Worm (Caenorhabditis elegans): Measurements from ENCODE around the gene C07C7.1.
A peak's percentile ranks its signal among the peaks of the same experiment; 100 is the strongest.

The C07C7.1 gene

DNA sequence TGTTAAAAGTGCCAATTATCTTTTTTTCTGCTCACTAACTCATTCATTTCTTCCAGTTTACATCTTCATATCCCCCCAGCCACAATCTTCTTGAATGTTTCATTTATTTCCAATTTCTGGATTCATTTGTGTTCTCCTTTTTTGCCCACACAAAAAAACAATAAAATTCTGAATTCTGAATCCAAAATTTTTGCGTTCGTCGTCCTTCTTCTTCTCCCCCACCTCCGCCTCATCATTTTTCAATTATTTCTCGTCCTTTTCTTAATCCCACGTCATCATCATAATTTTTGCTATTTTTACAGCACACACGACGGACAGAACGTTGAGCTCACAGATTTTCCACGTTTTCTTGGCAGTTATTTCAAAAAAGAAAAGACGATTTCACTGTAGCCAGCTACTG lies at the start of gene C07C7.1:
C07C7.1 (plus strand) TSS at position 301 of the 400 bp plus-strand sequence.
- TF ChIP-seq tag-97 (GFP tag; IDR thresholded peaks at IDR 0.05) (no peak), snpc-1.2 (GFP tag; IDR thresholded peaks at IDR 0.05) (no peak), mdt-29 (GFP tag; IDR thresholded peaks at IDR 0.05) (no peak)

DNA sequence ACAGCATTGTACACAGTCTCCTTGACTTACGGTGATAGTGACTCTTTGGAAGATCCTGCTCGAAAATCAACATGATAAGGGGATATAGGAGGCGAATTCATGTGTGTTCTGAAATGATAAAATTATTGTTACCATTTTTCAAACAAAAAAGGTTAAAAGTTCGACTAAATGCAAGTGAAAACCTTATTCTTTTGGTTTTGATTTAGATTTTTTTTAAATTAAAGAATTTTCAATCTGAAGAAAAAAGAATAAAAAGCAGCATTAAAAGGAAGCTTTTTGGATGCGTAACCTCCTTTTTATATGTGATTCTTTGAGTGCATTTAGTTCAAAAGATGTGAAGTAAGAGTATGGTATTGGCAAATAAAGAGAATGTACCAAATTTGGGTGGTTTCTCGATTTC lies 49.3 kb upstream of the C07C7.1 start, which contains the start of gene delm-1:
delm-1 (minus strand) TSS at position 101 of the 400 bp plus-strand sequence.
- TF ChIP-seq mdl-1 (tag; optimal IDR thresholded peaks at IDR 0.05) = no peak
- TF ChIP-seq F49E8.2 (tag; optimal IDR thresholded peaks at IDR 0.05; ENCODE audit: borderline replicate concordance) = no peak
- TF ChIP-seq lin-39 (tag; optimal IDR thresholded peaks at IDR 0.05) = no peak
- no peak for TF ChIP-seq tra-1 (GFP tag; IDR thresholded peaks at IDR 0.05)
- TF ChIP-seq nhr-28 (tag; optimal IDR thresholded peaks at IDR 0.05) = no peak
- TF ChIP-seq mxl-3 (GFP tag; optimal IDR thresholded peaks at IDR 0.05) = no peak
- TF ChIP-seq lin-15B (tag; optimal IDR thresholded peaks at IDR 0.05) = no peak

DNA sequence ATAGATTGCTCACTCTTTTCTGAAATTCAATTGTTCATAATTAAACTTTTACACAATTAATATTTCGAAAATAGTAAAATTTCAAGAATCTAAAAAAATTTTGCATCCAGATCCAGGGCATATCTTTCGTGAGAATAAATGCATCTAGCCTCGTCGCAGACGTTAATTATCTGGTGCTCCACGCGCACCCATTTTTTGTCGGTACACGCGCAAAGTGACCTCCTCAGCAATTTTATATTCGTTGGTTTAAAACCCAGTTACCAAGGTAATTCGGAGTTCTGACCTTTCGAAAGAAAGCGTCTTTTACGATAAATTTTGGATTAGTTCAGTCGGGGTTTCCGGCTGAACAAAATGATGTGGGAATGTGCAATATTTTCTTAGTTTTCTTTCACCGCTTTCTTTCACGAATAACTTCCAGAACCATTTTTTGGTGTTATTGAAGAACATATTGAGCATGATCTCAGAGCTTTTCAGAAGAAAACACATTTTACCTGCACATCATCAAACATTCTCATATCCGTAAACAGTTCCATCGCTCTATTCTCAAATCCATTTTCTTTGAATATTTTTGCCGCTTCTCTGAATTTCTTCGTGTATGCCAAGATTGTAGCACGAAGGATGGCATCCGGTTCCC lies 44.4 kb upstream of the C07C7.1 start:
- TF ChIP-seq ceh-44 (GFP tag; IDR thresholded peaks at IDR 0.05) = peak; percentile 39; the same call in 1 of the 2 replicates
- TF ChIP-seq spr-1 (tag; optimal IDR thresholded peaks at IDR 0.05) = no peak
- TF ChIP-seq hlh-30 (tag; optimal IDR thresholded peaks at IDR 0.05; ENCODE audit: insufficient read depth) = no peak
- TF ChIP-seq gei-8 (GFP tag; optimal IDR thresholded peaks at IDR 0.05) = no peak
- TF ChIP-seq snpc-1.2 (GFP tag; IDR thresholded peaks at IDR 0.05) = peak; percentile 90
- 0 out of 2 replicates have a peak, but pooled peaks have one; percentile 9 for TF ChIP-seq mdt-29 (GFP tag; IDR thresholded peaks at IDR 0.05)
- no peak for TF ChIP-seq zip-11 (GFP tag; IDR thresholded peaks at IDR 0.05)
- TF ChIP-seq F49E8.2 (tag; optimal IDR thresholded peaks at IDR 0.05; ENCODE audit: borderline replicate concordance) = peak; percentile 70
- no peak for TF ChIP-seq dmd-8 (GFP tag; IDR thresholded peaks at IDR 0.05)

DNA sequence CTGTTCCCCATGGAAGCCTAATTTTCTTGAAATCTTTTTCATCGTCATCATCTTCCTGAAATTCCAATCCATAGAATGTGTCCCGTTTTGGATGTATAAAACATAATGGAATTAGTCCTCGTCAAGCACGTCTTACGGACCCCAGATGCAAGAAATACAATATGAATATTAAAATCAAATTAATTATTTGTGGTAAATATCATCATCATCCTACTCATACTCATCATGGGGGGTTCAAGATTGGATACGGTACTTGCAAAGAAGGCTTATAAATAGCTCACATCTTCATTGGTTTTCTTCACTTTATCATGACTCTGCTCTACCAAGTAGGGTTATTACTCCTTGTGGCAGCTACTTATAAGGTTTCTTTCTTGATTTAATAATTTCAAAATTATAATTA lies 40.2 kb upstream of the C07C7.1 start, which contains the start of gene flp-1:
flp-1 (plus strand) TSS at position 301 of the 400 bp plus-strand sequence.
- TF ChIP-seq spr-1 (tag; optimal IDR thresholded peaks at IDR 0.05) (no peak), daf-12 (tag; optimal IDR thresholded peaks at IDR 0.05) (no peak), pqm-1 (tag; optimal IDR thresholded peaks at IDR 0.05) (no peak), lin-39 (tag; optimal IDR thresholded peaks at IDR 0.05) (no peak), egl-27 (tag; optimal IDR thresholded peaks at IDR 0.05) (no peak)

DNA sequence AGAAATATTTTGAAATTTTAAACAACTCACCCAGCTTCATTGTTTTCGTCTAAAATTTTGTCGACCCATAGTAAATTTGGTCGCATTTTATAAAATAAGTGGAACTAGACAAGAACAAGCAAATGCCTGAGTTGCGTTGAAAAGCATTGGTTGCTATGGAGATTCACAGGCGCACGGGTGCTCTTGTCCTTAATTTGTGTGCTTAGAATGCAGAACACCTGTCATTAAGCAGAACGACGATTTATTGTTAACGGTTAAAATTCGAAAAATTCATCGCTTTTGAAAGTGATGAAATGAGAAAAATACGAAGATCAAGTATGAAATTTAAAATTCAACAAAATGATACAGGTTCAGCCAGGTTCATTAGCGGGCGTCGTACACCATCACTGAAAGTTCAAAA lies 38.5 kb upstream of the C07C7.1 start, which contains the start of gene daf-10:
daf-10 (minus strand) TSS at position 101 of the 400 bp plus-strand sequence.
- TF ChIP-seq nhr-48 (tag; optimal IDR thresholded peaks at IDR 0.05) (no peak), F44E2.7 (GFP tag; IDR thresholded peaks at IDR 0.05) (no peak), nhr-6 (tag; optimal IDR thresholded peaks at IDR 0.05) (no peak), attf-4 (tag; optimal IDR thresholded peaks at IDR 0.05) (no peak), zfp-2 (tag; optimal IDR thresholded peaks at IDR 0.05) (no peak), saeg-2 (GFP tag; IDR thresholded peaks at IDR 0.05) (no peak), snpc-1.2 (GFP tag; IDR thresholded peaks at IDR 0.05) (no peak), hlh-11 (tag; optimal IDR thresholded peaks at IDR 0.05) (no peak), ztf-7 (tag; optimal IDR thresholded peaks at IDR 0.05) (no peak), pha-4 (GFP tag; IDR thresholded peaks at IDR 0.05) (no peak), pha-4 (tag; optimal IDR thresholded peaks at IDR 0.05) (no peak)

DNA sequence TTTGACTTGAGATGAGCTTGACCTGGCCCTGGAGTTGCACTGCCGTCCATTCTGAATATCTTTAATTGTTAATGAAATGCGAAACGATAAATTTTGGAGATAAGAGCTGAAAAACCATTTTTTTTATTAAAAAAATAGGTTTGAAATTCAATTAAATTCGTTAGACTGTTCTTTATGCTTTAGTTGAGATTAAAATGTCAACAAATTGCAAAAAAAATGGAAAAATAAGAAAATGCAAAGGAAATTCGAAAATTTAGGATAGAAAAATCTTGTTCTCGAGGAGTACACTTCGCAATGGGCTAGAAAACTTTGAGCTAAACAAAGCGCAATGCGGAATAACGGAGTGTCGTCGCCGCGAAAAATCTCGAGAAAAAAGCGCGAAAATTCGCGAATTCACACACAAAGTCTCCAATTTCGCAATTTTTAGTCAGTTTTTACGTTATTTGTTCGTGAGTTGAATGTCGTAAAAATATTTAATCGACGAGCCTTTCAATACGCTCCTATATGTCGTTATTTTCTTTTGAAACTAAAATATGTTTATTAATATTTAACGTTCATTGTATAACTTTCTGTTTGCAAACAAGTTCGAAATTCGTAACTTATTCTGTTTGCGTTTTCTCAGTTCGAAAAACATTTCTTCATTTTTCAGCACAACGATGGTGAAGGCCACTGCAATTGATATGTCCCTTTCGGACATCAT lies 37.7 kb upstream of the C07C7.1 start, which contains the start of the genes rpb-12 and aly-2:
rpb-12 (minus strand) TSS at position 51 of the 700 bp plus-strand sequence.
aly-2 (plus strand) TSS at position 650 of the 700 bp plus-strand sequence.
- TF ChIP-seq unc-62 (GFP tag; optimal IDR thresholded peaks at IDR 0.05 in 1 of 2) (peak in 1 of 2 experiments; percentile 32), unc-62 (tag; optimal IDR thresholded peaks at IDR 0.05) (no peak), lir-3 (tag; optimal IDR thresholded peaks at IDR 0.05) (no peak), ceh-28 (tag; optimal IDR thresholded peaks at IDR 0.05) (no peak), nhr-28 (tag; optimal IDR thresholded peaks at IDR 0.05) (no peak), nhr-11 (tag; optimal IDR thresholded peaks at IDR 0.05) (peak; percentile 36), unc-39 (tag; optimal IDR thresholded peaks at IDR 0.05) (no peak), zfp-3 (GFP tag; conservative IDR thresholded peaks at IDR 0.05) (no peak), lin-15B (tag; optimal IDR thresholded peaks at IDR 0.05) (no peak), nhr-6 (tag; optimal IDR thresholded peaks at IDR 0.05) (no peak), lin-13 (GFP tag; optimal IDR thresholded peaks at IDR 0.05) (peak; percentile 39), madf-5 (GFP tag; IDR thresholded peaks at IDR 0.05) (no peak), F10B5.3 (tag; optimal IDR thresholded peaks at IDR 0.05) (no peak), snpc-1.2 (GFP tag; IDR thresholded peaks at IDR 0.05) (peak; percentile 20; the same call in 1 of the 2 replicates), snpc-4 (tag; optimal IDR thresholded peaks at IDR 0.05) (no peak), rbr-2 (tag; optimal IDR thresholded peaks at IDR 0.05) (no peak), mdl-1 (tag; optimal IDR thresholded peaks at IDR 0.05) (peak in 1 of 2 experiments; percentile 5)

All from whole organism, L4 larva.